Fruit fly (Drosophila melanogaster): ENCODE results near the gene CG17450.

dm6 chrX:21562844-21563243, 45.9 kb downstream of the CG17450 start:
- TF ChIP-seq CG14711 (tag; optimal IDR thresholded peaks at IDR 0.05) (no peak), CG7101 (tag; optimal IDR thresholded peaks at IDR 0.05) (no peak), Mnt (GFP tag; optimal IDR thresholded peaks at IDR 0.05) (no peak), CG33017 (tag; optimal IDR thresholded peaks at IDR 0.05) (no peak), pad (GFP tag; optimal IDR thresholded peaks at IDR 0.05) (no peak), toe (GFP tag; optimal IDR thresholded peaks at IDR 0.05) (no peak), kay (GFP tag; ENCODE audit: borderline replicate concordance) (no peak), tj (GFP tag; optimal IDR thresholded peaks at IDR 0.05) (no peak), cnc (optimal IDR thresholded peaks at IDR 0.05) (no peak), bab1 (GFP tag; optimal IDR thresholded peaks at IDR 0.05) (no peak), Crg-1 (GFP tag; optimal IDR thresholded peaks at IDR 0.05) (no peak), CG11617 (GFP tag; optimal IDR thresholded peaks at IDR 0.05) (no peak), CG1620 (GFP tag; optimal IDR thresholded peaks at IDR 0.05) (no peak), ovo (GFP tag; optimal IDR thresholded peaks at IDR 0.05) (no peak)
